Fruit fly (Drosophila melanogaster) Kc167 (cell line): ENCODE data around the gene FoxL1.

Source experiments
- h ChIP-seq: fragments of >200 bp; optimal IDR thresholded peaks from 3 replicates; lab custom pipeline; 2018; ENCODE audit warnings: missing external identifiers
- insv ChIP-seq: fragments of >200 bp; optimal IDR thresholded peaks from 3 replicates; lab custom pipeline; 2018; ENCODE audit warnings: missing external identifiers
- psq ChIP-seq: fragments of >200 bp; optimal IDR thresholded peaks from 2 replicates; lab custom pipeline; 2017; ENCODE audit warnings: missing external identifiers
- ttk ChIP-seq: sonication (Bioruptor generic); optimal IDR thresholded peaks from 2 replicates; lab custom pipeline; 2017; ENCODE audit warnings: missing external identifiers

DNA sequence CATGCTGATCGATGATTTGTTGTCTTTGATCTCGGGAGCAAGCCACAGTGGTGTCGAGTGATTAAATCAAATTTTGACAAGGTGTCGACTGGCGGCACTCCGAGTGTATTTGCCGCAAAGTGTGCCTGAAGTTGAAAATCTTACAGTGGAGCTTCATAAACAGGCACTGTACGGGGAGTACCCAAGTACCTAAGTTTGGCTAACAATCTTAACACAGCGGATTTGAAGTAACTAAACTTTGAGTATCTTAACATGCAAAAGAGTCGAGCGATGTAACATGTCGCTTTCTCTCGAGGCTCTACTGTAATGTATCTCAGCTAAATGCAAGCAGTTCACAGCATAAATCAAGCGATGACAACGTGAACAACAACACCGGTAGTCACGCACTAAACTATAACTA is 1.9 kb upstream of the FoxL1 start:
- TF ChIP-seq insv (lab: Kevin White, UChicago) (no peak), ttk (no peak), psq (lab: Kevin White, UChicago) (no peak), h (lab: Kevin White, UChicago) (no peak)
